Worm (Caenorhabditis elegans): ENCODE results near the gene C44B7.7.

ce11 chrII:6834582-6835058, 45.3 kb downstream of the C44B7.7 start, which contains the start of gene egl-27:
- TF ChIP-seq fkh-10 (GFP tag; optimal IDR thresholded peaks at IDR 0.05) (no peak), pha-4 (GFP tag; IDR thresholded peaks at IDR 0.05) (no peak), pha-4 (tag; optimal IDR thresholded peaks at IDR 0.05) (no peak), spr-3 (GFP tag; optimal IDR thresholded peaks at IDR 0.05) (no peak), dpl-1 (GFP tag; optimal IDR thresholded peaks at IDR 0.05) (no peak), nhr-111 (GFP tag; optimal IDR thresholded peaks at IDR 0.05) (no peak)
